Worm (Caenorhabditis elegans): ENCODE measurements around the gene K04H4.5.

- no peak for TF ChIP-seq T22C8.4 (GFP tag; IDR thresholded peaks at IDR 0.05)
- TF ChIP-seq tab-1 (GFP tag; IDR thresholded peaks at IDR 0.05), result no peak
- no peak for TF ChIP-seq ref-1 (GFP tag; conservative IDR thresholded peaks at IDR 0.05)
- no peak for TF ChIP-seq ztf-29 (GFP tag; IDR thresholded peaks at IDR 0.05)
- no peak for TF ChIP-seq ztf-23 (GFP tag; IDR thresholded peaks at IDR 0.05)
- no peak for TF ChIP-seq klf-2 (GFP tag; conservative IDR thresholded peaks at IDR 0.05)
- no peak for TF ChIP-seq cog-1 (tag; optimal IDR thresholded peaks at IDR 0.05)
- TF ChIP-seq flt-1 (GFP tag; IDR thresholded peaks at IDR 0.05), result no peak
- no peak for TF ChIP-seq med-1 (GFP tag; optimal IDR thresholded peaks at IDR 0.05; ENCODE audit: insufficient read depth)
Observed at ce11 chrIII:9383496-9383895, 24.3 kb downstream of the K04H4.5 start, which contains the start of gene tkr-1.

All from whole organism, midembryonic.